Fruit fly (Drosophila melanogaster) whole organism, adult: ENCODE results near the gene Vha100-4.

Source experiments
- CG12768 ChIP-seq: fragments of 200-800 bp; sonication (Bioruptor generic); optimal IDR thresholded peaks from 2 replicates; lab custom pipeline; 2017; ENCODE audit warnings: missing biosample characterization, missing genetic modification characterization, mild to moderate bottlenecking, moderate library complexity, missing genetic modification reagents
- CG14711 ChIP-seq: fragments of 200-800 bp; sonication (Bioruptor generic); optimal IDR thresholded peaks from 2 replicates; lab custom pipeline; 2018; ENCODE audit warnings: missing biosample characterization, mild to moderate bottlenecking, missing genetic modification characterization, moderate library complexity
- CG33017 ChIP-seq: fragments of 200-800 bp; sonication (Bioruptor generic); optimal IDR thresholded peaks from 2 replicates; lab custom pipeline; 2018; ENCODE audit warnings: missing biosample characterization, mild to moderate bottlenecking, missing genetic modification characterization, moderate library complexity
- CG7101 ChIP-seq: fragments of 200-800 bp; sonication (Bioruptor generic); optimal IDR thresholded peaks from 2 replicates; lab custom pipeline; 2018; ENCODE audit warnings: missing biosample characterization, mild to moderate bottlenecking, missing genetic modification characterization, moderate library complexity
- Clk ChIP-seq: fragments of 200-800 bp; sonication (Bioruptor generic); optimal IDR thresholded peaks from 2 replicates; lab custom pipeline; 2017; ENCODE audit warnings: missing biosample characterization, missing genetic modification characterization
- cic ChIP-seq: fragments of 200-800 bp; sonication (Bioruptor generic); optimal IDR thresholded peaks from 2 replicates; lab custom pipeline; 2017; ENCODE audit warnings: missing biosample characterization, mild to moderate bottlenecking, missing genetic modification characterization, moderate library complexity
- cnc ChIP-seq, 2 experiments: fragments of >200 bp; optimal IDR thresholded peaks; 2 replicates each; lab custom pipeline; 2017
- kay ChIP-seq: fragments of 200-800 bp; sonication (Bioruptor generic); peaks from one replicate; lab custom pipeline; 2016; ENCODE audit warnings: missing biosample characterization, missing genetic modification characterization, borderline replicate concordance
- pad ChIP-seq: fragments of 200-800 bp; sonication (Bioruptor generic); optimal IDR thresholded peaks from 3 replicates; lab custom pipeline; 2017; ENCODE audit warnings: missing biosample characterization, missing genetic modification characterization, mild to moderate bottlenecking, moderate library complexity, missing genetic modification reagents
- toe ChIP-seq: fragments of 200-800 bp; sonication (Bioruptor generic); optimal IDR thresholded peaks from 2 replicates; lab custom pipeline; 2016; ENCODE audit warnings: missing biosample characterization, missing genetic modification characterization

dm6 chr3R:18438827-18439717 is 49.5 kb upstream of the Vha100-4 start:
- TF ChIP-seq CG33017 (no peak), cic (GFP tag; lab: Kevin White, UChicago) (peak; percentile 59), cnc (optimal IDR thresholded peaks at IDR 0.05; lab: Kevin White, UChicago) (no peak), CG7101 (tag; lab: Kevin White, UChicago) (peak; percentile 7), pad (peak; percentile 15), CG12768 (no peak), Clk (no peak), kay (GFP tag; lab: Kevin White, UChicago) (no peak), CG14711 (no peak), toe (GFP tag; lab: Kevin White, UChicago) (peak; percentile 27)
